Fruit fly (Drosophila melanogaster) whole organism, embryonic: Measurements from ENCODE around the gene CG9132.

Experiments used
- Adf1 ChIP-seq: fragments of 200-800 bp; sonication (Bioruptor generic); IDR thresholded peaks from 2 replicates; pipeline ENCODE4 v1.3.6; 2022; ENCODE audit warnings: missing biosample characterization, missing genetic modification characterization
- Aef1 ChIP-seq: fragments of 200-800 bp; sonication (Bioruptor generic); IDR thresholded peaks from 3 replicates; pipeline ENCODE4 v1.3.6; 2022; ENCODE audit warnings: missing biosample characterization, missing genetic modification characterization
- Blimp-1 ChIP-seq: fragments of 200-800 bp; sonication (Bioruptor generic); optimal IDR thresholded peaks from 3 replicates; lab custom pipeline; 2018; ENCODE audit warnings: missing biosample characterization, missing genetic modification characterization, mild to moderate bottlenecking, moderate library complexity, missing genetic modification reagents
- BtbVII ChIP-seq: fragments of 200-800 bp; sonication (Bioruptor generic); optimal IDR thresholded peaks from 3 replicates; lab custom pipeline; 2017; ENCODE audit warnings: missing biosample characterization, mild to moderate bottlenecking, missing genetic modification characterization
- CG10209 ChIP-seq: fragments of 200-800 bp; sonication (Bioruptor generic); optimal IDR thresholded peaks from 3 replicates; lab custom pipeline; 2017; ENCODE audit warnings: missing biosample characterization, mild to moderate bottlenecking, missing genetic modification characterization, missing genetic modification reagents
- CG10267 ChIP-seq: fragments of 200-800 bp; sonication (Bioruptor generic); optimal IDR thresholded peaks from 2 replicates; lab custom pipeline; 2018; ENCODE audit warnings: missing biosample characterization, mild to moderate bottlenecking, missing genetic modification characterization, moderate library complexity
- CG10431 ChIP-seq: fragments of 200-800 bp; sonication (Bioruptor generic); optimal IDR thresholded peaks from 3 replicates; lab custom pipeline; 2018; ENCODE audit warnings: missing biosample characterization, mild to moderate bottlenecking, missing genetic modification characterization
- CG10959 ChIP-seq: fragments of 200-800 bp; sonication (Bioruptor generic); IDR thresholded peaks from 2 replicates; pipeline ENCODE4 v1.3.6; 2022; ENCODE audit warnings: missing biosample characterization, missing genetic modification characterization
- CG13123 ChIP-seq: fragments of 200-800 bp; sonication (Bioruptor generic); optimal IDR thresholded peaks from 2 replicates; lab custom pipeline; 2016; ENCODE audit warnings: missing biosample characterization, missing genetic modification characterization
- CG14710 ChIP-seq: fragments of 200-800 bp; sonication (Bioruptor generic); optimal IDR thresholded peaks from 3 replicates; lab custom pipeline; 2019; ENCODE audit warnings: missing biosample characterization, mild to moderate bottlenecking, missing genetic modification characterization, moderate library complexity
- CG15696 ChIP-seq: fragments of 200-800 bp; sonication (Bioruptor generic); optimal IDR thresholded peaks from 2 replicates; lab custom pipeline; 2019; ENCODE audit warnings: missing biosample characterization, mild to moderate bottlenecking, missing genetic modification characterization, moderate library complexity
- CG17328 ChIP-seq: fragments of 200-800 bp; sonication (Bioruptor generic); IDR thresholded peaks from 2 replicates; pipeline ENCODE4 v1.3.6; 2022; ENCODE audit warnings: missing biosample characterization, missing genetic modification characterization
- CG2129 ChIP-seq: fragments of 200-800 bp; sonication (Bioruptor generic); IDR thresholded peaks from 2 replicates; pipeline ENCODE4 v1.3.6; 2022; ENCODE audit warnings: missing biosample characterization, missing genetic modification characterization; ENCODE audit not compliant: partially characterized antibody
- CG30403 ChIP-seq: fragments of 200-800 bp; sonication (Bioruptor generic); optimal IDR thresholded peaks from 3 replicates; lab custom pipeline; 2016; ENCODE audit warnings: missing biosample characterization, missing genetic modification characterization
- CG31224 ChIP-seq: fragments of 200-800 bp; sonication (Bioruptor generic); IDR thresholded peaks from 2 replicates; pipeline ENCODE4 v1.3.6; 2022; ENCODE audit warnings: missing biosample characterization, missing genetic modification characterization
- CG31388 ChIP-seq: fragments of 200-800 bp; sonication (Bioruptor generic); optimal IDR thresholded peaks from 2 replicates; lab custom pipeline; 2016; ENCODE audit warnings: missing biosample characterization, missing genetic modification characterization
- CG31441 ChIP-seq: fragments of 200-800 bp; sonication (Bioruptor generic); IDR thresholded peaks from 2 replicates; pipeline ENCODE4 v1.3.6; 2022; ENCODE audit warnings: missing biosample characterization, missing genetic modification characterization
- CG3838 ChIP-seq: fragments of 200-800 bp; sonication (Bioruptor generic); optimal IDR thresholded peaks from 3 replicates; lab custom pipeline; 2016; ENCODE audit warnings: missing biosample characterization, missing genetic modification characterization
- CG4282 ChIP-seq: fragments of 200-800 bp; sonication (Bioruptor generic); optimal IDR thresholded peaks from 2 replicates; lab custom pipeline; 2016; ENCODE audit warnings: missing biosample characterization, missing genetic modification characterization
- CG4328 ChIP-seq: fragments of 200-800 bp; sonication (Bioruptor generic); optimal IDR thresholded peaks from 3 replicates; lab custom pipeline; 2017; ENCODE audit warnings: missing biosample characterization, missing genetic modification reagents, missing genetic modification characterization
- CG5180 ChIP-seq: fragments of 200-800 bp; sonication (Bioruptor generic); optimal IDR thresholded peaks from 3 replicates; lab custom pipeline; 2017; ENCODE audit warnings: missing biosample characterization, missing genetic modification characterization, mild to moderate bottlenecking, moderate library complexity, missing genetic modification reagents
- CG6683 ChIP-seq: fragments of 200-800 bp; sonication (Bioruptor generic); optimal IDR thresholded peaks from 2 replicates; lab custom pipeline; 2017; ENCODE audit warnings: missing biosample characterization, mild to moderate bottlenecking, missing genetic modification characterization, missing genetic modification reagents
- CG7357 ChIP-seq: fragments of 200-800 bp; sonication (Bioruptor generic); IDR thresholded peaks from 3 replicates; pipeline ENCODE4 v1.3.6; 2022; ENCODE audit warnings: missing biosample characterization, missing genetic modification characterization
- CG8944 ChIP-seq: fragments of 200-800 bp; sonication (Bioruptor generic); optimal IDR thresholded peaks from 3 replicates; lab custom pipeline; 2016; ENCODE audit warnings: missing biosample characterization, missing genetic modification characterization
- CoRest ChIP-seq: fragments of 200-800 bp; sonication (Bioruptor generic); optimal IDR thresholded peaks from 3 replicates; lab custom pipeline; 2018; ENCODE audit warnings: missing biosample characterization, mild to moderate bottlenecking, missing genetic modification characterization, moderate library complexity
- CrebB ChIP-seq: fragments of 200-800 bp; sonication (Bioruptor generic); optimal IDR thresholded peaks from 3 replicates; lab custom pipeline; 2018; ENCODE audit warnings: missing biosample characterization, mild to moderate bottlenecking, missing genetic modification characterization
- Ets97D ChIP-seq: fragments of 200-800 bp; sonication (Bioruptor generic); optimal IDR thresholded peaks from 3 replicates; lab custom pipeline; 2016; ENCODE audit warnings: missing biosample characterization, missing genetic modification characterization
- HLH3B ChIP-seq: fragments of 200-800 bp; sonication (Bioruptor generic); IDR thresholded peaks from 2 replicates; pipeline ENCODE4 v1.3.6; 2022; ENCODE audit warnings: missing biosample characterization, missing genetic modification characterization
- Hey ChIP-seq: fragments of 200-800 bp; sonication (Bioruptor generic); optimal IDR thresholded peaks from 3 replicates; lab custom pipeline; 2018; ENCODE audit warnings: missing biosample characterization, mild to moderate bottlenecking, missing genetic modification characterization
- Nf-YB ChIP-seq: fragments of 200-800 bp; sonication (Bioruptor generic); optimal IDR thresholded peaks from 3 replicates; lab custom pipeline; 2019; ENCODE audit warnings: missing biosample characterization, mild to moderate bottlenecking, missing genetic modification characterization, moderate library complexity
- Side ChIP-seq: fragments of 200-800 bp; sonication (Bioruptor generic); optimal IDR thresholded peaks from 2 replicates; lab custom pipeline; 2016; ENCODE audit warnings: missing biosample characterization, missing genetic modification characterization
- Usf ChIP-seq: fragments of 200-800 bp; sonication (Bioruptor generic); optimal IDR thresholded peaks from 2 replicates; lab custom pipeline; 2017; ENCODE audit warnings: missing genotype, missing biosample characterization, missing genetic modification characterization
- Vsx1 ChIP-seq: fragments of 200-800 bp; sonication (Bioruptor generic); optimal IDR thresholded peaks from 2 replicates; lab custom pipeline; 2017; ENCODE audit warnings: missing biosample characterization, mild to moderate bottlenecking, missing genetic modification characterization, missing genetic modification reagents
- Xbp1 ChIP-seq: fragments of 200-800 bp; sonication (Bioruptor generic); optimal IDR thresholded peaks from 3 replicates; lab custom pipeline; 2016; ENCODE audit warnings: missing biosample characterization, mild to moderate bottlenecking, missing genetic modification characterization
- ash1 ChIP-seq: fragments of 200-800 bp; sonication (Bioruptor generic); optimal IDR thresholded peaks from 2 replicates; lab custom pipeline; 2018; ENCODE audit warnings: missing biosample characterization, mild to moderate bottlenecking, missing genetic modification characterization
- crc ChIP-seq: fragments of 200-800 bp; sonication (Bioruptor generic); optimal IDR thresholded peaks from 2 replicates; lab custom pipeline; 2016; ENCODE audit warnings: missing biosample characterization, missing genetic modification characterization
- crp ChIP-seq, 2 experiments: fragments of 200-800 bp; sonication (Bioruptor generic); optimal IDR thresholded peaks; 2 replicates in 1 of 2; 3 replicates in 1 of 2; lab custom pipeline; 2017; ENCODE audit warnings: missing biosample characterization in 2 of 2, missing genetic modification characterization in 2 of 2, mild to moderate bottlenecking in 1 of 2, moderate library complexity in 1 of 2
- da ChIP-seq: fragments of 200-800 bp; sonication (Bioruptor generic); optimal IDR thresholded peaks from 2 replicates; lab custom pipeline; 2016; ENCODE audit warnings: missing biosample characterization, missing genetic modification characterization
- ewg ChIP-seq: fragments of 200-800 bp; sonication (Bioruptor generic); optimal IDR thresholded peaks from 3 replicates; lab custom pipeline; 2017; ENCODE audit warnings: mild to moderate bottlenecking, missing biosample characterization, missing genetic modification reagents, missing genetic modification characterization
- lmd ChIP-seq: fragments of 200-800 bp; sonication (Bioruptor generic); IDR thresholded peaks from 2 replicates; pipeline ENCODE4 v1.3.6; 2022; ENCODE audit warnings: missing biosample characterization, missing genetic modification characterization
- pfk ChIP-seq: fragments of 200-800 bp; sonication (Bioruptor generic); optimal IDR thresholded peaks from 2 replicates; lab custom pipeline; 2018; ENCODE audit warnings: missing biosample characterization, mild to moderate bottlenecking, missing genetic modification characterization, moderate library complexity
- repo ChIP-seq: fragments of 200-800 bp; sonication (Bioruptor generic); optimal IDR thresholded peaks from 2 replicates; lab custom pipeline; 2016; ENCODE audit warnings: missing biosample characterization, missing genetic modification characterization
- ro ChIP-seq: fragments of 200-800 bp; sonication (Bioruptor generic); IDR thresholded peaks from 2 replicates; pipeline ENCODE4 v1.3.6; 2022; ENCODE audit warnings: missing biosample characterization, missing genetic modification characterization
- row ChIP-seq: fragments of 200-800 bp; sonication (Bioruptor generic); IDR thresholded peaks from 3 replicates; pipeline ENCODE4 v1.3.6; 2022; ENCODE audit warnings: missing biosample characterization, missing genetic modification characterization
- tin ChIP-seq: fragments of 200-800 bp; sonication (Bioruptor generic); optimal IDR thresholded peaks from 3 replicates; lab custom pipeline; 2016; ENCODE audit warnings: missing biosample characterization, missing genetic modification characterization
- tio ChIP-seq: fragments of 200-800 bp; sonication (Bioruptor generic); optimal IDR thresholded peaks from 2 replicates; lab custom pipeline; 2017; ENCODE audit warnings: missing biosample characterization, missing genetic modification characterization, inconsistent platforms
- toy ChIP-seq: fragments of 200-800 bp; sonication (Bioruptor generic); IDR thresholded peaks from 2 replicates; pipeline ENCODE4 v1.3.6; 2022; ENCODE audit warnings: missing biosample characterization, missing genetic modification characterization
- trh ChIP-seq: fragments of 200-800 bp; sonication (Bioruptor generic); optimal IDR thresholded peaks from 2 replicates; lab custom pipeline; 2016; ENCODE audit warnings: missing biosample characterization, missing genetic modification characterization
- unc-4 ChIP-seq: fragments of 200-800 bp; sonication (Bioruptor generic); IDR thresholded peaks from 2 replicates; pipeline ENCODE4 v1.3.6; 2022; ENCODE audit warnings: missing biosample characterization, missing genetic modification characterization; ENCODE audit not compliant: partially characterized antibody
- z ChIP-seq: fragments of 200-800 bp; sonication (Bioruptor generic); IDR thresholded peaks from 3 replicates; pipeline ENCODE4 v1.3.6; 2022; ENCODE audit warnings: missing biosample characterization, missing genetic modification characterization

Gene CG9132

dm6 chrX:16751579-16752156, 48.8 kb downstream of the CG9132 start, which contains the start of gene goe (continued):
- TF ChIP-seq Hey (tag; lab: Kevin White, UChicago), result peak; percentile 64
- no peak for TF ChIP-seq CG7357
- peak; percentile 82 for TF ChIP-seq CoRest (tag; lab: Kevin White, UChicago)
- TF ChIP-seq CG31388, result no peak
- no peak for TF ChIP-seq z (GFP tag; lab: Robert Waterston, UW)
- no peak for TF ChIP-seq CG5180 (GFP tag; lab: Kevin White, UChicago)
- TF ChIP-seq CG10959, result peak; percentile 61
- TF ChIP-seq CG17328 (GFP tag; lab: Robert Waterston, UW), result peak; percentile 82
- peak; percentile 83 for TF ChIP-seq CrebB (tag; lab: Kevin White, UChicago)
- TF ChIP-seq CG6683 (GFP tag; lab: Kevin White, UChicago), result peak; percentile 56
- peak; percentile 59 for TF ChIP-seq ash1
- TF ChIP-seq crp (GFP tag; optimal IDR thresholded peaks at IDR 0.05; lab: Kevin White, UChicago), result peak in 1 of 2 experiments; percentile 44
- peak; percentile 57 for TF ChIP-seq CG10431 (GFP tag; lab: Kevin White, UChicago)
- peak; percentile 85 for TF ChIP-seq CG8944 (GFP tag; lab: Kevin White, UChicago)
- peak; percentile 69 for TF ChIP-seq repo
- TF ChIP-seq CG10209 (GFP tag; lab: Kevin White, UChicago), result peak; percentile 64
- peak; percentile 40 for TF ChIP-seq BtbVII (GFP tag; lab: Kevin White, UChicago)
- TF ChIP-seq CG13123 (GFP tag; lab: Kevin White, UChicago), result peak; percentile 81
- peak; percentile 49 for TF ChIP-seq pfk (GFP tag; lab: Kevin White, UChicago)
- no peak for TF ChIP-seq CG15696 (tag; lab: Kevin White, UChicago)
- TF ChIP-seq unc-4, result peak; percentile 81
- 0 out of 2 replicates have a peak, but pooled peaks have one; percentile 32 for TF ChIP-seq CG31441 (GFP tag; lab: Robert Waterston, UW)
- peak; percentile 74 for TF ChIP-seq CG2129 (GFP tag; lab: Robert Waterston, UW)
- peak; percentile 70 for TF ChIP-seq CG3838
- peak; percentile 62 for TF ChIP-seq CG10267
- peak; percentile 59 for TF ChIP-seq crc (GFP tag; lab: Kevin White, UChicago)
- TF ChIP-seq row (GFP tag; lab: Robert Waterston, UW), result peak; percentile 76
- peak; percentile 76 for TF ChIP-seq Aef1
- TF ChIP-seq trh (GFP tag; lab: Kevin White, UChicago), result peak; percentile 72
- peak; percentile 71 for TF ChIP-seq HLH3B (GFP tag; lab: Robert Waterston, UW)
- TF ChIP-seq Usf, result peak; percentile 67
- TF ChIP-seq Side (GFP tag; lab: Kevin White, UChicago), result peak; percentile 87
- peak; percentile 31 for TF ChIP-seq Blimp-1 (GFP tag; lab: Kevin White, UChicago)
- TF ChIP-seq da, result peak; percentile 75
- peak; percentile 73 for TF ChIP-seq ewg
- TF ChIP-seq CG31224 (GFP tag; lab: Robert Waterston, UW), result peak; percentile 69
- TF ChIP-seq tin (GFP tag; lab: Kevin White, UChicago), result peak; percentile 72
- TF ChIP-seq Adf1, result peak; percentile 40
- peak; percentile 68 for TF ChIP-seq tio
- peak; percentile 73 for TF ChIP-seq lmd (GFP tag; lab: Robert Waterston, UW)
- peak; percentile 70 for TF ChIP-seq CG14710
- peak; percentile 64 for TF ChIP-seq CG4328 (GFP tag; lab: Kevin White, UChicago)
- TF ChIP-seq Xbp1, result peak; percentile 88
- TF ChIP-seq Ets97D (GFP tag; lab: Kevin White, UChicago), result peak; percentile 100
- TF ChIP-seq CG30403 (GFP tag; lab: Kevin White, UChicago), result peak; percentile 82
- TF ChIP-seq toy (GFP tag; lab: Robert Waterston, UW), result peak; percentile 51; the same call in 1 of the 2 replicates
- TF ChIP-seq ro (GFP tag; lab: Robert Waterston, UW), result peak; percentile 19; the same call in 1 of the 2 replicates
- TF ChIP-seq Vsx1, result peak; percentile 80
- peak; percentile 47 for TF ChIP-seq Nf-YB
- TF ChIP-seq CG4282 (GFP tag; lab: Kevin White, UChicago), result peak; percentile 80
